Fruit fly (Drosophila melanogaster) whole organism, prepupa: ENCODE measurements around the gene CG9932.

Experiments used
- Blimp-1 ChIP-seq: fragments of 200-800 bp; sonication (Bioruptor generic); optimal IDR thresholded peaks from 3 replicates; lab custom pipeline; 2017; ENCODE audit warnings: missing biosample characterization, missing genetic modification characterization, mild to moderate bottlenecking, moderate library complexity, missing genetic modification reagents
- CG10669 ChIP-seq: fragments of 200-800 bp; sonication (Bioruptor generic); optimal IDR thresholded peaks from 3 replicates; lab custom pipeline; 2018; ENCODE audit warnings: missing biosample characterization, mild to moderate bottlenecking, missing genetic modification characterization, moderate library complexity
- CG11762 ChIP-seq: fragments of 200-800 bp; sonication (Bioruptor generic); optimal IDR thresholded peaks from 3 replicates; lab custom pipeline; 2016; ENCODE audit warnings: missing biosample characterization, missing genetic modification characterization; ENCODE audit not compliant: insufficient read depth
- CG11902 ChIP-seq: fragments of 200-800 bp; sonication (Bioruptor generic); optimal IDR thresholded peaks from 3 replicates; lab custom pipeline; 2016; ENCODE audit warnings: missing biosample characterization, missing genetic modification characterization
- CG15336 ChIP-seq: fragments of 200-800 bp; sonication (Bioruptor generic); IDR thresholded peaks from 2 replicates; pipeline ENCODE4 v1.3.6; 2022; ENCODE audit warnings: missing biosample characterization, missing genetic modification characterization
- CG1621 ChIP-seq: fragments of 200-800 bp; sonication (Bioruptor generic); optimal IDR thresholded peaks from 3 replicates; lab custom pipeline; 2018; ENCODE audit warnings: missing biosample characterization, mild to moderate bottlenecking, missing genetic modification characterization
- CG16779 ChIP-seq: fragments of 200-800 bp; sonication (Bioruptor generic); optimal IDR thresholded peaks from 3 replicates; lab custom pipeline; 2017; ENCODE audit warnings: missing biosample characterization, mild to moderate bottlenecking, missing genetic modification characterization
- CG3032 ChIP-seq: fragments of 200-800 bp; optimal IDR thresholded peaks from 2 replicates; lab custom pipeline; 2019; ENCODE audit warnings: missing biosample characterization, mild to moderate bottlenecking, missing genetic modification characterization, moderate library complexity
- CG31627 ChIP-seq: fragments of 200-800 bp; sonication (Bioruptor generic); optimal IDR thresholded peaks from 3 replicates; lab custom pipeline; 2016; ENCODE audit warnings: missing biosample characterization, missing genetic modification characterization
- CG32006 ChIP-seq: fragments of 200-800 bp; sonication (Bioruptor generic); optimal IDR thresholded peaks from 3 replicates; lab custom pipeline; 2017; ENCODE audit warnings: missing biosample characterization, mild to moderate bottlenecking, missing genetic modification characterization
- CG3919 ChIP-seq: fragments of 200-800 bp; sonication (Bioruptor generic); optimal IDR thresholded peaks from 3 replicates; lab custom pipeline; 2016; ENCODE audit warnings: missing biosample characterization, missing genetic modification characterization
- CG6163 ChIP-seq: fragments of 200-800 bp; sonication (Bioruptor generic); IDR thresholded peaks from 3 replicates; pipeline ENCODE4 v1.3.6; 2022; ENCODE audit warnings: missing biosample characterization, missing genetic modification characterization
- CG6276 ChIP-seq: fragments of 200-800 bp; sonication (Bioruptor generic); optimal IDR thresholded peaks from 2 replicates; lab custom pipeline; 2017; ENCODE audit warnings: missing biosample characterization, mild to moderate bottlenecking, missing genetic modification characterization
- CG6792 ChIP-seq: fragments of 200-800 bp; sonication (Bioruptor generic); optimal IDR thresholded peaks from 3 replicates; lab custom pipeline; 2016; ENCODE audit warnings: missing biosample characterization, missing genetic modification characterization
- CG6808 ChIP-seq: fragments of 200-800 bp; sonication (Bioruptor generic); optimal IDR thresholded peaks from 3 replicates; lab custom pipeline; 2017; ENCODE audit warnings: missing biosample characterization, missing genetic modification characterization, mild to moderate bottlenecking, moderate library complexity, missing genetic modification reagents
- CG8319 ChIP-seq: fragments of 200-800 bp; sonication (Bioruptor generic); optimal IDR thresholded peaks from 3 replicates; lab custom pipeline; 2016; ENCODE audit warnings: missing biosample characterization, missing genetic modification characterization
- CG9139 ChIP-seq: fragments of 200-800 bp; sonication (Bioruptor generic); optimal IDR thresholded peaks from 3 replicates; lab custom pipeline; 2017; ENCODE audit warnings: missing biosample characterization, mild to moderate bottlenecking, missing genetic modification characterization
- Eip75B ChIP-seq: fragments of 200-800 bp; sonication (Bioruptor generic); optimal IDR thresholded peaks from 3 replicates; lab custom pipeline; 2016; ENCODE audit warnings: missing biosample characterization, missing genetic modification characterization
- Eip78C ChIP-seq: fragments of 200-800 bp; sonication (Bioruptor generic); peaks from one replicate; lab custom pipeline; 2016; ENCODE audit warnings: missing biosample characterization, missing genetic modification characterization
- Eip93F ChIP-seq: fragments of 200-800 bp; sonication (Bioruptor generic); optimal IDR thresholded peaks from 2 replicates; lab custom pipeline; 2016; ENCODE audit warnings: missing biosample characterization, mild to moderate bottlenecking, missing genetic modification characterization
- Ets96B ChIP-seq: fragments of 200-800 bp; optimal IDR thresholded peaks from 2 replicates; lab custom pipeline; 2019; ENCODE audit warnings: missing biosample characterization, mild to moderate bottlenecking, missing genetic modification characterization, moderate library complexity
- Hr38 ChIP-seq: sonication (Bioruptor generic); optimal IDR thresholded peaks from 2 replicates; lab custom pipeline; 2016; ENCODE audit warnings: missing biosample characterization, missing genetic modification characterization
- Hr39 ChIP-seq: fragments of 200-800 bp; sonication (Bioruptor generic); optimal IDR thresholded peaks from 2 replicates; lab custom pipeline; 2016; ENCODE audit warnings: missing biosample characterization, missing genetic modification characterization
- Hr4 ChIP-seq: fragments of 200-800 bp; sonication (Bioruptor generic); optimal IDR thresholded peaks from 3 replicates; lab custom pipeline; 2016; ENCODE audit warnings: missing biosample characterization, missing genetic modification characterization
- Smox ChIP-seq: fragments of 200-800 bp; sonication (Bioruptor generic); optimal IDR thresholded peaks from 3 replicates; lab custom pipeline; 2016; ENCODE audit warnings: missing biosample characterization, missing genetic modification characterization
- Sox102F ChIP-seq: fragments of 200-800 bp; sonication (Bioruptor generic); optimal IDR thresholded peaks from 2 replicates; lab custom pipeline; 2016; ENCODE audit warnings: missing biosample characterization, mild to moderate bottlenecking, missing genetic modification characterization
- Sox14 ChIP-seq: fragments of 200-800 bp; sonication (Bioruptor generic); optimal IDR thresholded peaks from 3 replicates; lab custom pipeline; 2016; ENCODE audit warnings: missing biosample characterization, missing genetic modification characterization
- Sox15 ChIP-seq: fragments of 200-800 bp; sonication (Bioruptor generic); optimal IDR thresholded peaks from 3 replicates; lab custom pipeline; 2016; ENCODE audit warnings: missing biosample characterization, missing genetic modification characterization
- acj6 ChIP-seq: fragments of 200-800 bp; sonication (Bioruptor generic); optimal IDR thresholded peaks from 3 replicates; lab custom pipeline; 2016; ENCODE audit warnings: missing biosample characterization, missing genetic modification characterization
- dac ChIP-seq: fragments of 200-800 bp; sonication (Bioruptor generic); optimal IDR thresholded peaks from 2 replicates; lab custom pipeline; 2017; ENCODE audit warnings: missing biosample characterization, mild to moderate bottlenecking, missing genetic modification characterization
- dsx ChIP-seq: fragments of 200-800 bp; optimal IDR thresholded peaks from 3 replicates; lab custom pipeline; 2019; ENCODE audit warnings: missing biosample characterization, mild to moderate bottlenecking, missing genetic modification characterization, moderate library complexity; ENCODE audit not compliant: poor library complexity, severe bottlenecking
- esn ChIP-seq: fragments of 200-800 bp; sonication (Bioruptor generic); optimal IDR thresholded peaks from 2 replicates; lab custom pipeline; 2016; ENCODE audit warnings: missing biosample characterization, mild to moderate bottlenecking, missing genetic modification characterization, moderate library complexity
- fd59A ChIP-seq: fragments of 200-800 bp; sonication (Bioruptor generic); optimal IDR thresholded peaks from 2 replicates; lab custom pipeline; 2017; ENCODE audit warnings: missing biosample characterization, mild to moderate bottlenecking, missing genetic modification characterization, missing genetic modification reagents
- fkh ChIP-seq: fragments of 200-800 bp; sonication (Bioruptor generic); optimal IDR thresholded peaks from 3 replicates; lab custom pipeline; 2017; ENCODE audit warnings: missing biosample characterization, mild to moderate bottlenecking, missing genetic modification characterization, moderate library complexity
- lz ChIP-seq: fragments of 200-800 bp; sonication (Bioruptor generic); optimal IDR thresholded peaks from 3 replicates; lab custom pipeline; 2016; ENCODE audit warnings: missing biosample characterization, missing genetic modification characterization
- pdm3 ChIP-seq: fragments of 200-800 bp; sonication (Bioruptor generic); optimal IDR thresholded peaks from 3 replicates; lab custom pipeline; 2016; ENCODE audit warnings: missing biosample characterization, missing genetic modification characterization
- ss ChIP-seq, 2 experiments: fragments of 200-800 bp; sonication (Bioruptor generic); optimal IDR thresholded peaks; 2 replicates in 1 of 2; 3 replicates in 1 of 2; lab custom pipeline; 2017 to 2018; ENCODE audit warnings: mild to moderate bottlenecking in 2 of 2, missing biosample characterization in 2 of 2, missing genetic modification characterization in 2 of 2, moderate library complexity in 1 of 2
- svp ChIP-seq: fragments of 200-800 bp; sonication (Bioruptor generic); peaks from one replicate; lab custom pipeline; 2016; ENCODE audit warnings: missing biosample characterization, missing genetic modification characterization
- topi ChIP-seq: fragments of 200-800 bp; sonication (Bioruptor generic); optimal IDR thresholded peaks from 3 replicates; lab custom pipeline; 2016; ENCODE audit warnings: missing biosample characterization, missing genetic modification characterization
- vri ChIP-seq: fragments of 200-800 bp; sonication (Bioruptor generic); optimal IDR thresholded peaks from 3 replicates; lab custom pipeline; 2016; ENCODE audit warnings: missing biosample characterization, mild to moderate bottlenecking, missing genetic modification characterization

The CG9932 gene

DNA sequence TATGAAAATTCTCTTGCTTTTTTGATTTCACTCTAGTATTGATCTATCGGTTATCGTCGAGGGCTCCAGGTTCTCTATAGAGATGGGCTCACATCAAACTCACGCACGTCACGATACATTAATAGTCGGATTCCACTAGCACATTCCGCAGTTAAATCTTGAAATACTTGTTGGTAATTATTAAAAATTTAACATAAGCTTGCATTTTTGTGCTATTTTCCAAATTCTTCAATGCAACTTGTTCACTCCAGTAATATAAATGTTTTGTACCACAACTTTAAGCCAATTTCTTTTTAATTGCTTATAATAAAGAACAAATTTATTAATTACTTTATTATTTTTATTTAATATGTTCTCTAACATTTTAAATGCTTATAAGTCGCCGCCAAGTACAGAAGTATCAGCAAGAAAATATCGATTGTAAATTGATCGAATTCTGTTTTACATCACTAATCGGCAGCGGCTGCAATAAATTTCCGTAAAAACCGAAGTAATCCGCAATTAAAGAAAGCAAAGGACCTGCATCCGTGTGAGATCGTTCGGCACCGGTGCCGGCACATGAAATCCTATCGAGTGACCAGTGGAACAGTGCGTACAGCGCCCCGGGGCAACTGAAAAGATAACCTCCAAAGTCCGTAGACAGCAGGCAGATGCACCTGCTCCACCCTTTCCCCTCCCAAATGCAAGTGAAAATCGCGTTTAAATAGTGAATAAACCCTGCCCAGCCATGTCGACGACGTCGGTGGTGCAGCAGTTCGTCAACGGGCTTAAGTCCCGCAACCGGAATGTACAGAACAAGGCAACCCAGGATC, 55.7 kb downstream of the CG9932 start, which contains the start of the genes Vha68-1 and mTor (continued):
- TF ChIP-seq Hr4 (GFP tag; lab: Kevin White, UChicago), result peak; percentile 85
- no peak for TF ChIP-seq CG10669
- peak; percentile 55 for TF ChIP-seq CG11762 (GFP tag; lab: Kevin White, UChicago)
- peak; percentile 81 for TF ChIP-seq pdm3 (GFP tag; lab: Kevin White, UChicago)
- peak; percentile 4 for TF ChIP-seq Blimp-1
- TF ChIP-seq CG9139 (GFP tag; lab: Kevin White, UChicago), result no peak
- peak; percentile 71 for TF ChIP-seq topi (GFP tag; lab: Kevin White, UChicago)
- TF ChIP-seq, all 60 proteins: peak for 26

DNA sequence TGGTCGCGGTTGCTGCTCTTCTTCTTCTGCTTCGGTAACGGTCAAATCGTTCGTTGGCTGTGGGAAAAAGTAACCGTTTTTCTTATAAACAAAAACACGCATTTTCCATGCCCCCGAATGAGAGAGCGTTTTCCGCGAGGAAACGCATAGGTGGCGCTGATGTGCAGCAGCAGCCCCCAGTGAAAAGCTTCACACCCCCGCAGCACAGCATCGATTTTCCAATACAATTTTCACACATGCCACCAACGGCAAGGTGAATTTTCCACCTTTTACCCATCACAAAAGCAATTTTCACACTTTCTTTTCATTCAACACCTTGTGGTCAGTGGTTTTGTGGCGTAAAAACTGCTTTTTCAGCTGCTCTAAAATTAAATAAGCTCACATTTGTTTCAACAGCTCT, 56.3 kb downstream of the CG9932 start:
- TF ChIP-seq CG8319 (GFP tag; lab: Kevin White, UChicago), result no peak
- no peak for TF ChIP-seq Hr38
- no peak for TF ChIP-seq Sox15
- TF ChIP-seq CG9139 (GFP tag; lab: Kevin White, UChicago), result no peak
- no peak for TF ChIP-seq vri (GFP tag; lab: Kevin White, UChicago)
- TF ChIP-seq acj6 (GFP tag; lab: Kevin White, UChicago), result no peak
- no peak for TF ChIP-seq CG11762 (GFP tag; lab: Kevin White, UChicago)
- TF ChIP-seq CG6808, result no peak
- TF ChIP-seq Eip75B (GFP tag; lab: Kevin White, UChicago), result no peak
- TF ChIP-seq CG15336, result no peak
- TF ChIP-seq Sox102F (GFP tag; lab: Kevin White, UChicago), result no peak
- no peak for TF ChIP-seq CG6276 (GFP tag; lab: Kevin White, UChicago)
- no peak for TF ChIP-seq Eip93F (GFP tag; lab: Kevin White, UChicago)
- no peak for TF ChIP-seq Ets96B (tag; lab: Kevin White, UChicago)
- TF ChIP-seq CG1621 (tag; lab: Kevin White, UChicago), result no peak
- no peak for TF ChIP-seq Eip78C (GFP tag; lab: Kevin White, UChicago)

dm6 chr2L:13000393-13001001, 59.4 kb downstream of the CG9932 start, which contains the start of gene Yip1d1:
Yip1d1 (minus strand) TSS chr2L:13000635.
- TF ChIP-seq CG3032 (no peak), ss (GFP tag; optimal IDR thresholded peaks at IDR 0.05; lab: Kevin White, UChicago) (no peak), CG3919 (no peak), CG6792 (no peak), CG9139 (GFP tag; lab: Kevin White, UChicago) (no peak), CG6163 (GFP tag; lab: Robert Waterston, UW) (no peak), CG11902 (GFP tag; lab: Kevin White, UChicago) (no peak), Blimp-1 (no peak), esn (GFP tag; lab: Kevin White, UChicago) (peak; percentile 16), Eip78C (GFP tag; lab: Kevin White, UChicago) (peak; percentile 53), CG15336 (no peak), fkh (GFP tag; lab: Kevin White, UChicago) (no peak), lz (GFP tag; lab: Kevin White, UChicago) (no peak)
- TF ChIP-seq, all 60 proteins: peak for 2

DNA sequence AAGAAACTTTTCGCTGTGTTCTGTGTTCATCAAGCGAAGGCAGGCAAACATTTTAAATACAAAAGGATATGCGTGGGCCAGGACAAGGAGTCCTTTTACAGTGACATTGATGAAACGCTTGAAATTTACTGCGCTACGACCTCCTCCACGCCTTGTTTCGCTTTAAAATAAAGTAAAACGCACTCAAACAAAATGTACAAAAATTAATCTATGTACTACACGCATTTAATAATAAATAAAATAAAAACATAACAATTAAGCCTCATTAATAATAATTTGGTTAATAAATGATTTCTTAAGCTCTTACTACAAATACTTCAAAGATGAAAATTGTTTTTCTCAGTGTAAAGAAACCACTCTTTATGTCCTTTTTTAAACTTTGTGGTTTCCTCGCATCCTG, 74.9 kb downstream of the CG9932 start:
- no peak for TF ChIP-seq dsx (GFP tag; lab: Kevin White, UChicago)
- no peak for TF ChIP-seq dac (GFP tag; lab: Kevin White, UChicago)
- TF ChIP-seq CG16779, result no peak
- TF ChIP-seq CG11762 (GFP tag; lab: Kevin White, UChicago), result no peak
- TF ChIP-seq topi (GFP tag; lab: Kevin White, UChicago), result no peak
- no peak for TF ChIP-seq CG15336
- TF ChIP-seq Hr38, result no peak
- TF ChIP-seq CG31627 (GFP tag; lab: Kevin White, UChicago), result no peak
- no peak for TF ChIP-seq Sox14
- no peak for TF ChIP-seq Smox
- TF ChIP-seq Blimp-1, result no peak
- no peak for TF ChIP-seq esn (GFP tag; lab: Kevin White, UChicago)
- no peak for TF ChIP-seq acj6 (GFP tag; lab: Kevin White, UChicago)
- TF ChIP-seq Hr4 (GFP tag; lab: Kevin White, UChicago), result no peak
- no peak for TF ChIP-seq svp (GFP tag; lab: Kevin White, UChicago)
- no peak for TF ChIP-seq CG6276 (GFP tag; lab: Kevin White, UChicago)
- TF ChIP-seq Hr39 (GFP tag; lab: Kevin White, UChicago), result no peak
- no peak for TF ChIP-seq fd59A
- TF ChIP-seq CG32006 (GFP tag; lab: Kevin White, UChicago), result no peak
- TF ChIP-seq Ets96B (tag; lab: Kevin White, UChicago), result no peak
